Fruit fly (Drosophila melanogaster) whole organism, embryonic: ENCODE measurements around the gene Hand.

Experiments used
- Ada2b ChIP-seq: fragments of 200-800 bp; sonication (Bioruptor generic); IDR thresholded peaks from 2 replicates; pipeline ENCODE4 v1.3.6; 2022; ENCODE audit warnings: missing biosample characterization, missing genetic modification characterization
- CG10274 ChIP-seq: fragments of 200-800 bp; sonication (Bioruptor generic); optimal IDR thresholded peaks from 3 replicates; lab custom pipeline; 2017; ENCODE audit warnings: missing biosample characterization, mild to moderate bottlenecking, missing genetic modification characterization
- CG10654 ChIP-seq: fragments of 200-800 bp; sonication (Bioruptor generic); optimal IDR thresholded peaks from 2 replicates; lab custom pipeline; 2016; ENCODE audit warnings: missing biosample characterization, missing genetic modification characterization
- CG11085 ChIP-seq: fragments of 200-800 bp; sonication (Bioruptor generic); IDR thresholded peaks from 2 replicates; pipeline ENCODE4 v1.3.6; 2022; ENCODE audit warnings: missing biosample characterization, missing genetic modification characterization
- CG14710 ChIP-seq: fragments of 200-800 bp; sonication (Bioruptor generic); optimal IDR thresholded peaks from 3 replicates; lab custom pipeline; 2019; ENCODE audit warnings: missing biosample characterization, mild to moderate bottlenecking, missing genetic modification characterization, moderate library complexity
- CG14965 ChIP-seq: fragments of 200-800 bp; sonication (Bioruptor generic); optimal IDR thresholded peaks from 2 replicates; lab custom pipeline; 2016; ENCODE audit warnings: missing biosample characterization, missing genetic modification characterization, borderline replicate concordance
- CG15073 ChIP-seq: fragments of 200-800 bp; sonication (Bioruptor generic); optimal IDR thresholded peaks from 2 replicates; lab custom pipeline; 2016; ENCODE audit warnings: missing biosample characterization, missing genetic modification characterization
- CG17568 ChIP-seq: fragments of 200-800 bp; sonication (Bioruptor generic); optimal IDR thresholded peaks from 2 replicates; lab custom pipeline; 2018; ENCODE audit warnings: missing biosample characterization, mild to moderate bottlenecking, missing genetic modification characterization, moderate library complexity
- CG17912 ChIP-seq: fragments of 200-800 bp; sonication (Bioruptor generic); optimal IDR thresholded peaks from 2 replicates; lab custom pipeline; 2018; ENCODE audit warnings: missing biosample characterization, mild to moderate bottlenecking, missing genetic modification characterization
- CG18011 ChIP-seq: fragments of 200-800 bp; sonication (Bioruptor generic); optimal IDR thresholded peaks from 2 replicates; lab custom pipeline; 2017; ENCODE audit warnings: missing biosample characterization, missing genetic modification characterization, mild to moderate bottlenecking, moderate library complexity, missing genotype
- CG18262 ChIP-seq: fragments of 200-800 bp; optimal IDR thresholded peaks from 3 replicates; lab custom pipeline; 2019; ENCODE audit warnings: missing biosample characterization, mild to moderate bottlenecking, missing genetic modification characterization, moderate library complexity
- CG18476 ChIP-seq: fragments of 200-800 bp; sonication (Bioruptor generic); optimal IDR thresholded peaks from 2 replicates; lab custom pipeline; 2016; ENCODE audit warnings: missing biosample characterization, mild to moderate bottlenecking, missing genetic modification characterization
- CG2678 ChIP-seq: fragments of 200-800 bp; sonication (Bioruptor generic); optimal IDR thresholded peaks from 3 replicates; lab custom pipeline; 2019; ENCODE audit warnings: missing biosample characterization, mild to moderate bottlenecking, missing genetic modification characterization, moderate library complexity
- CG30431 ChIP-seq: fragments of 200-800 bp; sonication (Bioruptor generic); optimal IDR thresholded peaks from 2 replicates; lab custom pipeline; 2017; ENCODE audit warnings: missing biosample characterization, missing genetic modification characterization
- CG31224 ChIP-seq: fragments of 200-800 bp; sonication (Bioruptor generic); IDR thresholded peaks from 2 replicates; pipeline ENCODE4 v1.3.6; 2022; ENCODE audit warnings: missing biosample characterization, missing genetic modification characterization
- CG3281 ChIP-seq: fragments of 200-800 bp; sonication (Bioruptor generic); optimal IDR thresholded peaks from 3 replicates; lab custom pipeline; 2017; ENCODE audit warnings: missing biosample characterization, mild to moderate bottlenecking, missing genetic modification characterization
- CG34422 ChIP-seq: fragments of 200-800 bp; sonication (Bioruptor generic); IDR thresholded peaks from 3 replicates; pipeline ENCODE4 v1.3.6; 2022; ENCODE audit warnings: missing biosample characterization, missing genetic modification characterization
- CG3995 ChIP-seq: fragments of 200-800 bp; sonication (Bioruptor generic); optimal IDR thresholded peaks from 3 replicates; lab custom pipeline; 2016; ENCODE audit warnings: missing biosample characterization, missing genetic modification characterization
- CG6654 ChIP-seq: fragments of 200-800 bp; sonication (Bioruptor generic); optimal IDR thresholded peaks from 2 replicates; lab custom pipeline; 2017; ENCODE audit warnings: missing biosample characterization, mild to moderate bottlenecking, missing genetic modification characterization
- CG6683 ChIP-seq: fragments of 200-800 bp; sonication (Bioruptor generic); optimal IDR thresholded peaks from 2 replicates; lab custom pipeline; 2017; ENCODE audit warnings: missing biosample characterization, mild to moderate bottlenecking, missing genetic modification characterization, missing genetic modification reagents
- CG8924 ChIP-seq: fragments of 200-800 bp; optimal IDR thresholded peaks from 3 replicates; lab custom pipeline; 2019; ENCODE audit warnings: missing biosample characterization, mild to moderate bottlenecking, missing genetic modification characterization, moderate library complexity
- Camta ChIP-seq: fragments of 200-800 bp; sonication (Bioruptor generic); optimal IDR thresholded peaks from 2 replicates; lab custom pipeline; 2016; ENCODE audit warnings: missing biosample characterization, missing genetic modification characterization
- ERR ChIP-seq: fragments of 200-800 bp; sonication (Bioruptor generic); optimal IDR thresholded peaks from 2 replicates; lab custom pipeline; 2016; ENCODE audit warnings: missing biosample characterization, missing genetic modification characterization
- Fer1 ChIP-seq: fragments of 200-800 bp; sonication (Bioruptor generic); optimal IDR thresholded peaks from 2 replicates; lab custom pipeline; 2017; ENCODE audit warnings: missing biosample characterization, mild to moderate bottlenecking, missing genetic modification characterization
- HLH4C ChIP-seq: fragments of 200-800 bp; sonication (Bioruptor generic); IDR thresholded peaks from 3 replicates; pipeline ENCODE4 v1.3.6; 2022; ENCODE audit warnings: missing biosample characterization, missing genetic modification characterization; ENCODE audit not compliant: partially characterized antibody
- Hr78 ChIP-seq, 2 experiments: fragments of 200-800 bp in 1 of 2; fragments of >200 bp in 1 of 2; sonication (Bioruptor generic) in 1 of 2; optimal IDR thresholded peaks; 2 replicates each; lab custom pipeline; 2017 to 2019; ENCODE audit warnings: missing biosample characterization in 2 of 2, missing genetic modification characterization in 2 of 2, mild to moderate bottlenecking in 1 of 2, moderate library complexity in 1 of 2
- MESR4 ChIP-seq: fragments of 200-800 bp; sonication (Bioruptor generic); optimal IDR thresholded peaks from 2 replicates; lab custom pipeline; 2018; ENCODE audit warnings: missing biosample characterization, mild to moderate bottlenecking, missing genetic modification characterization, moderate library complexity
- NC2β ChIP-seq: fragments of 200-800 bp; sonication (Bioruptor generic); optimal IDR thresholded peaks from 2 replicates; lab custom pipeline; 2016; ENCODE audit warnings: missing biosample characterization, missing genetic modification characterization
- NfI ChIP-seq: fragments of 200-800 bp; sonication (Bioruptor generic); optimal IDR thresholded peaks from 3 replicates; lab custom pipeline; 2018; ENCODE audit warnings: missing biosample characterization, mild to moderate bottlenecking, missing genetic modification characterization, moderate library complexity
- Pdp1 ChIP-seq, 2 experiments: fragments of 200-800 bp; sonication (Bioruptor generic); optimal IDR thresholded peaks; 3 replicates each; lab custom pipeline; 2016; ENCODE audit warnings: missing biosample characterization in 2 of 2, missing genetic modification characterization in 2 of 2, mild to moderate bottlenecking in 1 of 2, moderate library complexity in 1 of 2
- Rx ChIP-seq: fragments of 200-800 bp; sonication (Bioruptor generic); IDR thresholded peaks from 2 replicates; pipeline ENCODE4 v1.3.6; 2022; ENCODE audit warnings: missing biosample characterization, missing genetic modification characterization
- YL-1 ChIP-seq: fragments of 200-800 bp; sonication (Bioruptor generic); optimal IDR thresholded peaks from 3 replicates; lab custom pipeline; 2017; ENCODE audit warnings: missing biosample characterization, mild to moderate bottlenecking, missing genetic modification characterization
- az2 ChIP-seq: fragments of 200-800 bp; sonication (Bioruptor generic); optimal IDR thresholded peaks from 3 replicates; lab custom pipeline; 2016; ENCODE audit warnings: missing biosample characterization, missing genetic modification characterization
- croc ChIP-seq: fragments of 200-800 bp; sonication (Bioruptor generic); conservative IDR thresholded peaks from 3 replicates; pipeline ENCODE4 v1.3.6; 2022; ENCODE audit warnings: missing biosample characterization, missing genetic modification characterization
- danr ChIP-seq: fragments of 200-800 bp; sonication (Bioruptor generic); IDR thresholded peaks from 2 replicates; pipeline ENCODE4 v1.3.6; 2022; ENCODE audit warnings: missing biosample characterization, missing genetic modification characterization
- dimm ChIP-seq: fragments of 200-800 bp; sonication (Bioruptor generic); IDR thresholded peaks from 2 replicates; pipeline ENCODE4 v1.3.6; 2022; ENCODE audit warnings: missing biosample characterization, missing genetic modification characterization
- fu2 ChIP-seq: fragments of 200-800 bp; sonication (Bioruptor generic); optimal IDR thresholded peaks from 2 replicates; lab custom pipeline; 2016; ENCODE audit warnings: missing biosample characterization, missing genetic modification characterization
- gcm ChIP-seq: fragments of 200-800 bp; sonication (Bioruptor generic); optimal IDR thresholded peaks from 2 replicates; lab custom pipeline; 2019; ENCODE audit warnings: missing biosample characterization, mild to moderate bottlenecking, missing genetic modification characterization, moderate library complexity
- ken ChIP-seq: fragments of 200-800 bp; sonication (Bioruptor generic); IDR thresholded peaks from 3 replicates; pipeline ENCODE4 v1.3.6; 2022; ENCODE audit warnings: missing biosample characterization, missing genetic modification characterization
- oc ChIP-seq: fragments of 200-800 bp; sonication (Bioruptor generic); optimal IDR thresholded peaks from 2 replicates; lab custom pipeline; 2018; ENCODE audit warnings: missing biosample characterization, mild to moderate bottlenecking, missing genetic modification characterization, moderate library complexity
- pita ChIP-seq: fragments of 200-800 bp; sonication (Bioruptor generic); optimal IDR thresholded peaks from 2 replicates; lab custom pipeline; 2017; ENCODE audit warnings: missing biosample characterization, mild to moderate bottlenecking, missing genetic modification characterization
- psq ChIP-seq: fragments of 200-800 bp; sonication (Bioruptor generic); optimal IDR thresholded peaks from 2 replicates; lab custom pipeline; 2017; ENCODE audit warnings: missing biosample characterization, missing genetic modification characterization
- row ChIP-seq: fragments of 200-800 bp; sonication (Bioruptor generic); IDR thresholded peaks from 3 replicates; pipeline ENCODE4 v1.3.6; 2022; ENCODE audit warnings: missing biosample characterization, missing genetic modification characterization
- run ChIP-seq: fragments of 200-800 bp; sonication (Bioruptor generic); optimal IDR thresholded peaks from 3 replicates; lab custom pipeline; 2018; ENCODE audit warnings: missing biosample characterization, mild to moderate bottlenecking, missing genetic modification characterization
- sens-2 ChIP-seq: fragments of 200-800 bp; sonication (Bioruptor generic); IDR thresholded peaks from 2 replicates; pipeline ENCODE4 v1.3.6; 2022; ENCODE audit warnings: missing biosample characterization, missing genetic modification characterization
- stwl ChIP-seq: fragments of 200-800 bp; sonication (Bioruptor generic); optimal IDR thresholded peaks from 3 replicates; lab custom pipeline; 2018; ENCODE audit warnings: missing biosample characterization, mild to moderate bottlenecking, missing genetic modification characterization, moderate library complexity
- trh ChIP-seq: fragments of 200-800 bp; sonication (Bioruptor generic); optimal IDR thresholded peaks from 2 replicates; lab custom pipeline; 2016; ENCODE audit warnings: missing biosample characterization, missing genetic modification characterization
- ttk ChIP-seq: fragments of 200-800 bp; sonication (Bioruptor generic); IDR thresholded peaks from 2 replicates; pipeline ENCODE4 v2.1.2; 2022; ENCODE audit warnings: missing biosample characterization, missing genetic modification characterization
- tup ChIP-seq: fragments of 200-800 bp; sonication (Bioruptor generic); optimal IDR thresholded peaks from 2 replicates; lab custom pipeline; 2016; ENCODE audit warnings: missing biosample characterization, mild to moderate bottlenecking, missing genetic modification characterization, moderate library complexity

The Hand gene

dm6 chr2L:10333091-10333991 lies 38.2 kb upstream of the Hand start, which contains the start of gene GATAd (continued):
- TF ChIP-seq Pdp1 (GFP tag; optimal IDR thresholded peaks at IDR 0.05; lab: Kevin White, UChicago) (peak in 1 of 2 experiments; percentile 2), psq (GFP tag; lab: Kevin White, UChicago) (no peak), CG17912 (no peak), CG34422 (GFP tag; lab: Robert Waterston, UW) (no peak), ken (GFP tag; lab: Robert Waterston, UW) (no peak), MESR4 (GFP tag; lab: Kevin White, UChicago) (peak; percentile 86), CG8924 (peak; percentile 46), CG11085 (no peak), CG17568 (GFP tag; lab: Kevin White, UChicago) (no peak), croc (no peak), run (tag; lab: Kevin White, UChicago) (no peak), sens-2 (no peak), NC2β (GFP tag; lab: Kevin White, UChicago) (no peak), NfI (GFP tag; lab: Kevin White, UChicago) (no peak), row (GFP tag; lab: Robert Waterston, UW) (peak; percentile 63; the same call in 2 of the 3 replicates), trh (GFP tag; lab: Kevin White, UChicago) (no peak), stwl (tag; lab: Kevin White, UChicago) (peak; percentile 34), CG6683 (GFP tag; lab: Kevin White, UChicago) (no peak), fu2 (no peak), HLH4C (GFP tag; lab: Robert Waterston, UW) (no peak), YL-1 (GFP tag; lab: Kevin White, UChicago) (peak; percentile 16), CG2678 (no peak), tup (no peak), az2 (no peak), oc (tag; lab: Kevin White, UChicago) (no peak), Fer1 (GFP tag; lab: Kevin White, UChicago) (no peak), Camta (GFP tag; lab: Kevin White, UChicago) (no peak), CG3281 (GFP tag; lab: Kevin White, UChicago) (no peak), CG10274 (no peak), CG15073 (no peak), CG30431 (GFP tag; lab: Kevin White, UChicago) (no peak), Hr78 (GFP tag; optimal IDR thresholded peaks at IDR 0.05; lab: Kevin White, UChicago) (no peak), gcm (no peak), ttk (no peak), CG18476 (GFP tag; lab: Kevin White, UChicago) (no peak), CG14965 (GFP tag; lab: Kevin White, UChicago) (no peak), danr (no peak), CG18262 (tag; lab: Kevin White, UChicago) (peak; percentile 4), Ada2b (GFP tag; lab: Robert Waterston, UW) (no peak), pita (GFP tag; lab: Kevin White, UChicago) (no peak), CG18011 (GFP tag; lab: Kevin White, UChicago) (no peak), Rx (GFP tag; lab: Robert Waterston, UW) (no peak), CG14710 (tag; lab: Kevin White, UChicago) (peak; percentile 46), dimm (GFP tag; lab: Robert Waterston, UW) (no peak), CG6654 (GFP tag; lab: Kevin White, UChicago) (no peak), CG3995 (peak; percentile 79), ERR (no peak), CG31224 (no peak), CG10654 (GFP tag; lab: Kevin White, UChicago) (no peak)
